Worm (Caenorhabditis elegans): ENCODE results near the gene vha-15.

- TF ChIP-seq him-1 (tag; optimal IDR thresholded peaks at IDR 0.05) (no peak), dao-5 (tag; optimal IDR thresholded peaks at IDR 0.05) (no peak), W03F9.2 (tag; optimal IDR thresholded peaks at IDR 0.05) (no peak)
These were observed 27.0 kb upstream of the vha-15 start, which contains the start of gene peb-1 for ce11 chrX:2210751-2211150.

Measured in whole organism, L4/young adult.